Fruit fly (Drosophila melanogaster) whole organism, embryonic: ENCODE data around the gene Rpt4.

ENCODE experiments used
- Atf-2 ChIP-seq: fragments of 200-800 bp; sonication (Bioruptor generic); optimal IDR thresholded peaks from 2 replicates; lab custom pipeline; 2016; ENCODE audit warnings: missing biosample characterization, missing genetic modification characterization
- Atf3 ChIP-seq: fragments of 200-800 bp; sonication (Bioruptor generic); optimal IDR thresholded peaks from 3 replicates; lab custom pipeline; 2016; ENCODE audit warnings: missing biosample characterization, missing genetic modification characterization
- BtbVII ChIP-seq: fragments of 200-800 bp; sonication (Bioruptor generic); optimal IDR thresholded peaks from 3 replicates; lab custom pipeline; 2017; ENCODE audit warnings: missing biosample characterization, mild to moderate bottlenecking, missing genetic modification characterization
- CG10543 ChIP-seq: fragments of 200-800 bp; sonication (Bioruptor generic); optimal IDR thresholded peaks from 3 replicates; lab custom pipeline; 2017; ENCODE audit warnings: missing biosample characterization, mild to moderate bottlenecking, missing genetic modification characterization, moderate library complexity
- CG10959 ChIP-seq: fragments of 200-800 bp; sonication (Bioruptor generic); IDR thresholded peaks from 2 replicates; pipeline ENCODE4 v1.3.6; 2022; ENCODE audit warnings: missing biosample characterization, missing genetic modification characterization
- CG11247 ChIP-seq: fragments of 200-800 bp; sonication (Bioruptor generic); IDR thresholded peaks from 2 replicates; pipeline ENCODE4 v1.3.6; 2022; ENCODE audit warnings: missing biosample characterization, missing genetic modification characterization
- CG12071 ChIP-seq: fragments of 200-800 bp; sonication (Bioruptor generic); optimal IDR thresholded peaks from 3 replicates; lab custom pipeline; 2018; ENCODE audit warnings: missing biosample characterization, mild to moderate bottlenecking, missing genetic modification characterization
- CG1233 ChIP-seq: fragments of 200-800 bp; sonication (Bioruptor generic); optimal IDR thresholded peaks from 4 replicates; lab custom pipeline; 2018; ENCODE audit warnings: missing biosample characterization, mild to moderate bottlenecking, missing genetic modification characterization
- CG12942 ChIP-seq: fragments of 200-800 bp; sonication (Bioruptor generic); optimal IDR thresholded peaks from 3 replicates; lab custom pipeline; 2016; ENCODE audit warnings: missing biosample characterization, missing genetic modification characterization
- CG13296 ChIP-seq: fragments of 200-800 bp; sonication (Bioruptor generic); optimal IDR thresholded peaks from 3 replicates; lab custom pipeline; 2018; ENCODE audit warnings: missing biosample characterization, mild to moderate bottlenecking, missing genetic modification characterization
- CG14050 ChIP-seq: fragments of 200-800 bp; sonication (Bioruptor generic); IDR thresholded peaks from 3 replicates; pipeline ENCODE4 v1.3.6; 2022; ENCODE audit warnings: missing biosample characterization, missing genetic modification characterization
- CG1529 ChIP-seq: fragments of 200-800 bp; sonication (Bioruptor generic); optimal IDR thresholded peaks from 3 replicates; lab custom pipeline; 2018; ENCODE audit warnings: missing biosample characterization, missing genetic modification characterization
- CG1647 ChIP-seq: fragments of 200-800 bp; sonication (Bioruptor generic); optimal IDR thresholded peaks from 3 replicates; lab custom pipeline; 2016; ENCODE audit warnings: missing biosample characterization, missing genetic modification characterization
- CG17328 ChIP-seq: fragments of 200-800 bp; sonication (Bioruptor generic); IDR thresholded peaks from 2 replicates; pipeline ENCODE4 v1.3.6; 2022; ENCODE audit warnings: missing biosample characterization, missing genetic modification characterization
- CG31388 ChIP-seq: fragments of 200-800 bp; sonication (Bioruptor generic); optimal IDR thresholded peaks from 2 replicates; lab custom pipeline; 2016; ENCODE audit warnings: missing biosample characterization, missing genetic modification characterization
- CG4360 ChIP-seq: fragments of 200-800 bp; sonication (Bioruptor generic); IDR thresholded peaks from 2 replicates; pipeline ENCODE4 v1.3.6; 2022; ENCODE audit warnings: missing biosample characterization, missing genetic modification characterization
- CG4854 ChIP-seq: fragments of 200-800 bp; sonication (Bioruptor generic); optimal IDR thresholded peaks from 2 replicates; lab custom pipeline; 2016; ENCODE audit warnings: missing biosample characterization, missing genetic modification characterization, inconsistent platforms
- CG6854 ChIP-seq: fragments of 200-800 bp; sonication (Bioruptor generic); optimal IDR thresholded peaks from 3 replicates; lab custom pipeline; 2017; ENCODE audit warnings: missing biosample characterization, mild to moderate bottlenecking, missing genetic modification characterization
- CrebB ChIP-seq: fragments of 200-800 bp; sonication (Bioruptor generic); optimal IDR thresholded peaks from 3 replicates; lab custom pipeline; 2018; ENCODE audit warnings: missing biosample characterization, mild to moderate bottlenecking, missing genetic modification characterization
- D19B ChIP-seq: fragments of 200-800 bp; sonication (Bioruptor generic); optimal IDR thresholded peaks from 2 replicates; lab custom pipeline; 2017; ENCODE audit warnings: missing biosample characterization, mild to moderate bottlenecking, missing genetic modification characterization
- Dbx ChIP-seq: fragments of 200-800 bp; sonication (Bioruptor generic); IDR thresholded peaks from 3 replicates; pipeline ENCODE4 v1.3.6; 2022; ENCODE audit warnings: missing biosample characterization, missing genetic modification characterization
- ERR ChIP-seq: fragments of 200-800 bp; sonication (Bioruptor generic); optimal IDR thresholded peaks from 2 replicates; lab custom pipeline; 2016; ENCODE audit warnings: missing biosample characterization, missing genetic modification characterization
- H2.0 ChIP-seq: fragments of 200-800 bp; sonication (Bioruptor generic); IDR thresholded peaks from 2 replicates; pipeline ENCODE4 v1.3.6; 2022; ENCODE audit warnings: missing biosample characterization, missing genetic modification characterization
- Lpt ChIP-seq: fragments of >200 bp; optimal IDR thresholded peaks from 2 replicates; lab custom pipeline; 2018; ENCODE audit warnings: missing biosample characterization, missing genetic modification characterization
- NC2β ChIP-seq: fragments of 200-800 bp; sonication (Bioruptor generic); optimal IDR thresholded peaks from 2 replicates; lab custom pipeline; 2016; ENCODE audit warnings: missing biosample characterization, missing genetic modification characterization
- Sox100B ChIP-seq: fragments of 200-800 bp; sonication (Bioruptor generic); optimal IDR thresholded peaks from 3 replicates; lab custom pipeline; 2018; ENCODE audit warnings: missing biosample characterization, mild to moderate bottlenecking, missing genetic modification characterization
- Sry-β ChIP-seq: fragments of 200-800 bp; sonication (Bioruptor generic); optimal IDR thresholded peaks from 2 replicates; lab custom pipeline; 2018; ENCODE audit warnings: missing biosample characterization, mild to moderate bottlenecking, missing genetic modification characterization, moderate library complexity
- Taf1 ChIP-seq: fragments of 200-800 bp; sonication (Bioruptor generic); IDR thresholded peaks from 2 replicates; pipeline ENCODE4 v1.3.6; 2022; ENCODE audit warnings: missing biosample characterization, missing genetic modification characterization
- crc ChIP-seq: fragments of 200-800 bp; sonication (Bioruptor generic); optimal IDR thresholded peaks from 2 replicates; lab custom pipeline; 2016; ENCODE audit warnings: missing biosample characterization, missing genetic modification characterization
- danr ChIP-seq: fragments of 200-800 bp; sonication (Bioruptor generic); IDR thresholded peaks from 2 replicates; pipeline ENCODE4 v1.3.6; 2022; ENCODE audit warnings: missing biosample characterization, missing genetic modification characterization
- dysf ChIP-seq: fragments of 200-800 bp; sonication (Bioruptor generic); IDR thresholded peaks from 3 replicates; pipeline ENCODE4 v1.3.6; 2022; ENCODE audit warnings: missing biosample characterization, missing genetic modification characterization
- ewg ChIP-seq: fragments of 200-800 bp; sonication (Bioruptor generic); optimal IDR thresholded peaks from 3 replicates; lab custom pipeline; 2017; ENCODE audit warnings: mild to moderate bottlenecking, missing biosample characterization, missing genetic modification reagents, missing genetic modification characterization
- gce ChIP-seq: fragments of 200-800 bp; sonication (Bioruptor generic); IDR thresholded peaks from 3 replicates; pipeline ENCODE4 v1.3.6; 2022; ENCODE audit warnings: missing biosample characterization, missing genetic modification characterization
- gcm2 ChIP-seq: fragments of 200-800 bp; sonication (Bioruptor generic); optimal IDR thresholded peaks from 2 replicates; lab custom pipeline; 2016; ENCODE audit warnings: missing biosample characterization, missing genetic modification characterization
- gem ChIP-seq: fragments of 200-800 bp; sonication (Bioruptor generic); optimal IDR thresholded peaks from 2 replicates; lab custom pipeline; 2019; ENCODE audit warnings: missing biosample characterization, mild to moderate bottlenecking, missing genetic modification characterization, moderate library complexity
- h ChIP-seq: fragments of >200 bp; optimal IDR thresholded peaks from 2 replicates; lab custom pipeline; 2017
- inv ChIP-seq: fragments of 200-800 bp; sonication (Bioruptor generic); IDR thresholded peaks from 2 replicates; pipeline ENCODE4 v1.3.6; 2022; ENCODE audit warnings: missing biosample characterization, missing genetic modification characterization; ENCODE audit not compliant: partially characterized antibody
- jing ChIP-seq: fragments of 200-800 bp; sonication (Bioruptor generic); optimal IDR thresholded peaks from 2 replicates; lab custom pipeline; 2018; ENCODE audit warnings: missing biosample characterization, mild to moderate bottlenecking, missing genetic modification characterization
- lab ChIP-seq: fragments of 200-800 bp; sonication (Bioruptor generic); optimal IDR thresholded peaks from 3 replicates; lab custom pipeline; 2017; ENCODE audit warnings: missing biosample characterization, missing genetic modification characterization, mild to moderate bottlenecking, moderate library complexity, missing genetic modification reagents
- luna ChIP-seq: fragments of 200-800 bp; sonication (Bioruptor generic); optimal IDR thresholded peaks from 2 replicates; lab custom pipeline; 2016; ENCODE audit warnings: missing biosample characterization, missing genetic modification characterization
- nau ChIP-seq: fragments of 200-800 bp; sonication (Bioruptor generic); optimal IDR thresholded peaks from 3 replicates; lab custom pipeline; 2017; ENCODE audit warnings: missing biosample characterization, mild to moderate bottlenecking, missing genetic modification characterization, missing genetic modification reagents
- pan ChIP-seq, 4 experiments: fragments of >200 bp in 3 of 4; fragments of 200-800 bp in 1 of 4; sonication (Bioruptor generic) in 1 of 4; optimal IDR thresholded peaks in 3 of 4; IDR thresholded peaks in 1 of 4; 2 replicates each; pipeline versions ENCODE4 v1.3.6 to Lab custom; 2017 to 2022; ENCODE audit warnings: missing biosample characterization in 2 of 4, missing genetic modification characterization in 2 of 4, mixed read lengths in 1 of 4
- pros ChIP-seq: fragments of 200-800 bp; sonication (Bioruptor generic); optimal IDR thresholded peaks from 3 replicates; lab custom pipeline; 2019; ENCODE audit warnings: missing biosample characterization, mild to moderate bottlenecking, missing genetic modification characterization, moderate library complexity
- pum ChIP-seq: fragments of 200-800 bp; sonication (Bioruptor generic); optimal IDR thresholded peaks from 2 replicates; lab custom pipeline; 2016; ENCODE audit warnings: missing biosample characterization, missing genetic modification characterization
- ranshi ChIP-seq: fragments of 200-800 bp; sonication (Bioruptor generic); IDR thresholded peaks from 2 replicates; pipeline ENCODE4 v1.3.6; 2022; ENCODE audit warnings: missing biosample characterization, missing genetic modification characterization
- row ChIP-seq: fragments of 200-800 bp; sonication (Bioruptor generic); IDR thresholded peaks from 3 replicates; pipeline ENCODE4 v1.3.6; 2022; ENCODE audit warnings: missing biosample characterization, missing genetic modification characterization
- salm ChIP-seq: fragments of 200-800 bp; sonication (Bioruptor generic); optimal IDR thresholded peaks from 2 replicates; lab custom pipeline; 2018; ENCODE audit warnings: missing biosample characterization, mild to moderate bottlenecking, missing genetic modification characterization
- stc ChIP-seq: fragments of 200-800 bp; sonication (Bioruptor generic); IDR thresholded peaks from 2 replicates; pipeline ENCODE4 v1.3.6; 2022; ENCODE audit warnings: missing biosample characterization, missing genetic modification characterization
- wek ChIP-seq: fragments of 200-800 bp; sonication (Bioruptor generic); optimal IDR thresholded peaks from 3 replicates; lab custom pipeline; 2018; ENCODE audit warnings: missing biosample characterization, mild to moderate bottlenecking, missing genetic modification characterization, moderate library complexity
- wor ChIP-seq: fragments of 200-800 bp; sonication (Bioruptor generic); IDR thresholded peaks from 2 replicates; pipeline ENCODE4 v1.3.6; 2022; ENCODE audit warnings: missing biosample characterization, missing genetic modification characterization
- zfh1 ChIP-seq: fragments of 200-800 bp; sonication (Bioruptor generic); IDR thresholded peaks from 3 replicates; pipeline ENCODE4 v1.3.6; 2022; ENCODE audit warnings: missing biosample characterization, missing genetic modification characterization

Gene Rpt4

dm6 chrX:6263614-6264130, 27.4 kb downstream of the Rpt4 start (continued):
- peak; percentile 49 for TF ChIP-seq jing (GFP tag; lab: Kevin White, UChicago)
- TF ChIP-seq zfh1 (GFP tag; lab: Robert Waterston, UW): 0 out of 3 replicates have a peak, but pooled peaks have one; percentile 37
- peak; percentile 29; the same call in 1 of the 2 replicates for TF ChIP-seq H2.0 (GFP tag; lab: Robert Waterston, UW)
- peak; percentile 61 for TF ChIP-seq CrebB (tag; lab: Kevin White, UChicago)
- no peak for TF ChIP-seq Sry-β (GFP tag; lab: Kevin White, UChicago)
- TF ChIP-seq danr (GFP tag; lab: Robert Waterston, UW): peak; percentile 59; the same call in 1 of the 2 replicates
- peak; percentile 35 for TF ChIP-seq CG12942 (GFP tag; lab: Kevin White, UChicago)
- TF ChIP-seq nau (GFP tag; lab: Kevin White, UChicago): peak; percentile 85
- peak; percentile 24 for TF ChIP-seq pum (GFP tag; lab: Kevin White, UChicago)
- peak; percentile 11 for TF ChIP-seq Atf3
- TF ChIP-seq CG6854 (GFP tag; lab: Kevin White, UChicago): peak; percentile 83
- peak; percentile 82 for TF ChIP-seq gem (tag; lab: Kevin White, UChicago)
- TF ChIP-seq CG1529 (GFP tag; lab: Kevin White, UChicago): peak; percentile 24
- TF ChIP-seq wek: peak; percentile 20
- TF ChIP-seq CG4854: peak; percentile 61
- TF ChIP-seq BtbVII (GFP tag; lab: Kevin White, UChicago): peak; percentile 89
- TF ChIP-seq CG31388: peak; percentile 50
- TF ChIP-seq CG17328 (GFP tag; lab: Robert Waterston, UW): no peak
- peak; percentile 6 for TF ChIP-seq gcm2
- peak; percentile 90 for TF ChIP-seq lab (GFP tag; lab: Kevin White, UChicago)
- no peak for TF ChIP-seq wor (GFP tag; lab: Robert Waterston, UW)
- TF ChIP-seq CG10543 (GFP tag; lab: Kevin White, UChicago): peak; percentile 86
- TF ChIP-seq NC2β (GFP tag; lab: Kevin White, UChicago): no peak
- TF ChIP-seq ERR (GFP tag; lab: Kevin White, UChicago): no peak
- no peak for TF ChIP-seq pan (optimal IDR thresholded peaks at IDR 0.05; lab: Kevin White, UChicago)
- TF ChIP-seq pan (GFP tag; optimal IDR thresholded peaks at IDR 0.05 in 1 of 2, IDR thresholded peaks at IDR 0.05 in 1 of 2): peak in 1 of 2 experiments; percentile 74
- peak; percentile 24 for TF ChIP-seq Atf-2 (GFP tag; lab: Kevin White, UChicago)
- peak; percentile 76 for TF ChIP-seq row (GFP tag; lab: Robert Waterston, UW)
- no peak for TF ChIP-seq h (lab: Kevin White, UChicago)
- TF ChIP-seq dysf (GFP tag; lab: Robert Waterston, UW): peak; percentile 85
- peak; percentile 55 for TF ChIP-seq Dbx (GFP tag; lab: Robert Waterston, UW)
- no peak for TF ChIP-seq Taf1
- peak; percentile 24; the same call in 2 of the 3 replicates for TF ChIP-seq CG14050 (GFP tag; lab: Robert Waterston, UW)
- peak; percentile 59 for TF ChIP-seq CG1647
- TF ChIP-seq stc: peak; percentile 64
- peak; percentile 66 for TF ChIP-seq salm (tag; lab: Kevin White, UChicago)
- no peak for TF ChIP-seq inv (GFP tag; lab: Robert Waterston, UW)
- TF ChIP-seq CG1233: peak; percentile 69
- peak; percentile 74 for TF ChIP-seq D19B
- TF ChIP-seq CG12071 (GFP tag; lab: Kevin White, UChicago): peak; percentile 74
- TF ChIP-seq Lpt (GFP tag; lab: Kevin White, UChicago): no peak
- TF ChIP-seq ewg (GFP tag; lab: Kevin White, UChicago): peak; percentile 32
- peak; percentile 43 for TF ChIP-seq crc
- peak; percentile 87 for TF ChIP-seq CG13296 (GFP tag; lab: Kevin White, UChicago)
- TF ChIP-seq pros: no peak
- TF ChIP-seq CG11247: peak; percentile 31; the same call in 1 of the 2 replicates
- TF ChIP-seq Sox100B: peak; percentile 87
- no peak for TF ChIP-seq CG10959 (GFP tag; lab: Robert Waterston, UW)
- peak; percentile 47; the same call in 1 of the 2 replicates for TF ChIP-seq ranshi
- TF ChIP-seq gce (GFP tag; lab: Robert Waterston, UW): peak; percentile 49; the same call in 1 of the 3 replicates
- no peak for TF ChIP-seq luna (GFP tag; lab: Kevin White, UChicago)
- TF ChIP-seq CG4360 (GFP tag; lab: Robert Waterston, UW): no peak
